Worm (Caenorhabditis elegans) whole organism, young adult: ENCODE results near the gene fbxa-89.

Source experiments
- B0261.1 ChIP-seq: sonication (generic microtip); optimal IDR thresholded peaks from 2 replicates; lab custom pipeline; 2016; ENCODE audit warnings: mild to moderate bottlenecking, missing genetic modification characterization, moderate library complexity, missing compliant biosample characterization
- B0336.3 ChIP-seq: fragments of 200-800 bp; sonication (Bioruptor generic); IDR thresholded peaks from 2 replicates; pipeline ENCODE4 v1.3.6; 2022; ENCODE audit warnings: missing genetic modification characterization, missing compliant biosample characterization
- D2030.7 ChIP-seq: fragments of 200-800 bp; sonication (Bioruptor generic); IDR thresholded peaks from 2 replicates; pipeline ENCODE4 v1.3.6; 2022; ENCODE audit warnings: missing genetic modification reagents, missing genetic modification characterization, missing compliant biosample characterization
- F22D6.2 ChIP-seq: sonication (generic microtip); optimal IDR thresholded peaks from 2 replicates; lab custom pipeline; 2016; ENCODE audit warnings: mild to moderate bottlenecking, missing genetic modification characterization, missing compliant biosample characterization
- F23B12.7 ChIP-seq: sonication (generic microtip); optimal IDR thresholded peaks from 2 replicates; lab custom pipeline; 2017; ENCODE audit warnings: missing genetic modification characterization, mild to moderate bottlenecking, missing compliant biosample characterization, antibody characterized with exemption, moderate library complexity; ENCODE audit not compliant: insufficient read depth
- K12H6.12 ChIP-seq: fragments of 200-800 bp; sonication (Bioruptor generic); optimal IDR thresholded peaks from 2 replicates; lab custom pipeline; 2018; ENCODE audit warnings: mild to moderate bottlenecking, missing genetic modification characterization, missing compliant biosample characterization
- Y79H2A.3 ChIP-seq: fragments of 200-800 bp; sonication (Bioruptor generic); conservative IDR thresholded peaks from 2 replicates; pipeline ENCODE4 v1.3.6; 2022; ENCODE audit warnings: missing genetic modification reagents, missing genetic modification characterization, missing compliant biosample characterization
- Y95B8A.8 ChIP-seq: fragments of 200-800 bp; sonication (Bioruptor generic); IDR thresholded peaks from 2 replicates; pipeline ENCODE4 v1.3.6; 2022; ENCODE audit warnings: missing genetic modification reagents, missing genetic modification characterization, missing compliant biosample characterization
- athp-1 ChIP-seq: sonication (generic microtip); optimal IDR thresholded peaks from 2 replicates; lab custom pipeline; 2017; ENCODE audit warnings: mild to moderate bottlenecking, missing genetic modification characterization, missing compliant biosample characterization
- attf-5 ChIP-seq: fragments of 200-800 bp; sonication (Bioruptor generic); optimal IDR thresholded peaks from 2 replicates; lab custom pipeline; 2018; ENCODE audit warnings: mild to moderate bottlenecking, missing genetic modification characterization, missing compliant biosample characterization
- attf-6 ChIP-seq: fragments of 200-800 bp; sonication (Bioruptor generic); IDR thresholded peaks from 2 replicates; pipeline ENCODE4 v1.3.6; 2022; ENCODE audit warnings: missing genetic modification reagents, missing genetic modification characterization, missing compliant biosample characterization
- ceh-58 ChIP-seq: fragments of 200-800 bp; sonication (Bioruptor generic); IDR thresholded peaks from 2 replicates; pipeline ENCODE4 v1.3.6; 2022; ENCODE audit warnings: missing genetic modification characterization, missing compliant biosample characterization
- dox-1 ChIP-seq: fragments of 200-800 bp; sonication (Bioruptor generic); IDR thresholded peaks from 2 replicates; pipeline ENCODE4 v1.3.6; 2022; ENCODE audit warnings: missing genetic modification reagents, missing genetic modification characterization, missing compliant biosample characterization
- efl-1 ChIP-seq: fragments of 150-350 bp; optimal IDR thresholded peaks from 2 replicates; lab custom pipeline; 2014; ENCODE audit warnings: missing biosample characterization, missing genetic modification reagents, missing genetic modification characterization
- egl-18 ChIP-seq: fragments of 200-800 bp; sonication (Bioruptor generic); IDR thresholded peaks from 2 replicates; pipeline ENCODE4 v1.3.6; 2022; ENCODE audit warnings: missing genetic modification reagents, missing genetic modification characterization, missing compliant biosample characterization
- egl-44 ChIP-seq: fragments of 200-800 bp; sonication (Bioruptor generic); IDR thresholded peaks from 2 replicates; pipeline ENCODE4 v1.3.6; 2022; ENCODE audit warnings: missing genetic modification reagents, missing genetic modification characterization, missing compliant biosample characterization
- egrh-3 ChIP-seq: fragments of 200-800 bp; sonication (Bioruptor generic); IDR thresholded peaks from 2 replicates; pipeline ENCODE4 v1.3.6; 2022; ENCODE audit warnings: missing genetic modification reagents, missing genetic modification characterization, missing compliant biosample characterization
- hmg-1.2 ChIP-seq: fragments of 200-800 bp; sonication (Bioruptor generic); IDR thresholded peaks from 2 replicates; pipeline ENCODE4 v1.3.6; 2022; ENCODE audit warnings: missing genetic modification reagents, missing genetic modification characterization, missing compliant biosample characterization
- hrde-1 ChIP-seq: sonication (generic microtip); optimal IDR thresholded peaks from 2 replicates; lab custom pipeline; 2016; ENCODE audit warnings: missing genetic modification characterization, mild to moderate bottlenecking, missing compliant biosample characterization, moderate library complexity, missing genotype, missing genetic modification reagents, borderline replicate concordance
- hsf-1 ChIP-seq: fragments of 200-800 bp; sonication (Bioruptor generic); IDR thresholded peaks from 2 replicates; pipeline ENCODE4 v1.3.6; 2022; ENCODE audit warnings: missing genetic modification reagents, missing genetic modification characterization, missing compliant biosample characterization
- lin-35 ChIP-seq, 3 experiments: fragments of 150-350 bp in 2 of 3; sonication (generic microtip) in 1 of 3; optimal IDR thresholded peaks; 2 replicates each; lab custom pipeline; 2014 to 2018; ENCODE audit warnings: missing biosample characterization in 3 of 3, missing genetic modification characterization in 3 of 3, missing genetic modification reagents in 3 of 3
- lin-40 ChIP-seq: sonication (generic microtip); optimal IDR thresholded peaks from 2 replicates; lab custom pipeline; 2016; ENCODE audit warnings: missing genetic modification characterization, mild to moderate bottlenecking, missing compliant biosample characterization, missing genotype, missing genetic modification reagents
- lir-1 ChIP-seq: fragments of 200-800 bp; sonication (Bioruptor generic); conservative IDR thresholded peaks from 2 replicates; pipeline ENCODE4 v1.3.6; 2022; ENCODE audit warnings: missing genetic modification reagents, missing genetic modification characterization, missing compliant biosample characterization
- madf-3 ChIP-seq: fragments of 200-800 bp; sonication (Bioruptor generic); IDR thresholded peaks from 2 replicates; pipeline ENCODE4 v1.3.6; 2022; ENCODE audit warnings: missing genetic modification reagents, missing genetic modification characterization, missing compliant biosample characterization
- mel-28 ChIP-seq: sonication (generic microtip); optimal IDR thresholded peaks from 2 replicates; lab custom pipeline; 2016; ENCODE audit warnings: borderline replicate concordance, mild to moderate bottlenecking, missing genetic modification characterization, missing compliant biosample characterization
- nfyb-1 ChIP-seq: fragments of 200-800 bp; sonication (Bioruptor generic); IDR thresholded peaks from 2 replicates; pipeline ENCODE4 v1.3.6; 2022; ENCODE audit warnings: missing genetic modification reagents, missing genetic modification characterization, missing compliant biosample characterization
- nhr-120 ChIP-seq: fragments of 200-800 bp; sonication (Bioruptor generic); IDR thresholded peaks from 2 replicates; pipeline ENCODE4 v1.3.6; 2022; ENCODE audit warnings: missing genetic modification characterization, missing compliant biosample characterization
- nhr-179 ChIP-seq: sonication (generic microtip); optimal IDR thresholded peaks from 2 replicates; lab custom pipeline; 2016; ENCODE audit warnings: mild to moderate bottlenecking, missing genetic modification characterization, missing compliant biosample characterization
- nhr-90 ChIP-seq: sonication (generic microtip); optimal IDR thresholded peaks from 2 replicates; lab custom pipeline; 2016; ENCODE audit warnings: missing genotype, mild to moderate bottlenecking, missing genetic modification characterization, missing compliant biosample characterization
- repo-1 ChIP-seq: sonication (generic microtip); optimal IDR thresholded peaks from 2 replicates; lab custom pipeline; 2017; ENCODE audit warnings: mild to moderate bottlenecking, missing genetic modification characterization, missing compliant biosample characterization
- somi-1 ChIP-seq: fragments of 200-800 bp; sonication (Bioruptor generic); optimal IDR thresholded peaks from 2 replicates; lab custom pipeline; 2018; ENCODE audit warnings: mild to moderate bottlenecking, missing genetic modification characterization, missing compliant biosample characterization
- sptf-2 ChIP-seq: fragments of 200-800 bp; sonication (Bioruptor generic); optimal IDR thresholded peaks from 2 replicates; lab custom pipeline; 2018; ENCODE audit warnings: mild to moderate bottlenecking, missing genetic modification characterization, missing compliant biosample characterization
- unc-130 ChIP-seq: sonication (generic microtip); optimal IDR thresholded peaks from 2 replicates; lab custom pipeline; 2016; ENCODE audit warnings: missing genetic modification reagents, missing genetic modification characterization, missing compliant biosample characterization
- xnd-1 ChIP-seq: sonication (generic microtip); optimal IDR thresholded peaks from 2 replicates; lab custom pipeline; 2016; ENCODE audit warnings: missing genotype, missing genetic modification reagents, missing genetic modification characterization, missing compliant biosample characterization
- zfh-2 ChIP-seq: fragments of 200-800 bp; sonication (Bioruptor generic); conservative IDR thresholded peaks from 2 replicates; pipeline ENCODE4 v1.3.6; 2022; ENCODE audit warnings: missing genetic modification reagents, missing genetic modification characterization, missing compliant biosample characterization

Gene fbxa-89

DNA sequence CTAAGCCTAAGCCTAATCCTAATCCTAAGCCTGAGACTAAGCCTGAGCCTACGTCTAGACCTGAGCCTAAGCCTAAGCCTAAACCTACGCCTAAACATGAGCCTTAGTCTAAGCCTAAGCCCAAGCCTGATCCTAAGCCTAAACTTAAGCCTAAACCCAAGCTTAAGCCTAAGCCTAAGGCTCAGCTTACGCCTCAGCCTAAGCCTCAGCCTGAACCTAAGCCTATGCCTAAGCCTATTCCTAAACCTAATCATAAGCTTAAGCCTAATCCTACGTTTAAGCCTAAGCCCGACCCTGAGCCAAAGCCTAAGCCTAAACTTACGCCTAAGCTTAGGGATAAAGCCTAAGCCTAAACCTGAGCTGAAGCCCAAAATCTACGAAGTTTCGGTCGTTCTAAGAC lies 5.8 kb upstream of the fbxa-89 start:
- TF ChIP-seq xnd-1 (tag; lab: Kevin White, UChicago) (no peak), somi-1 (GFP tag; lab: Kevin White, UChicago) (no peak), hrde-1 (tag; lab: Kevin White, UChicago) (no peak), nhr-90 (tag; lab: Kevin White, UChicago) (no peak), nfyb-1 (no peak), madf-3 (no peak), ceh-58 (GFP tag; lab: Robert Waterston, UW) (no peak), lin-40 (tag; lab: Kevin White, UChicago) (no peak), K12H6.12 (no peak), Y95B8A.8 (GFP tag; lab: Robert Waterston, UW) (no peak), B0336.3 (no peak), F22D6.2 (tag; lab: Kevin White, UChicago) (no peak)
- TF ChIP-seq, all 124 proteins: peak for 0

ce11 chrIII:12231539-12231938 lies 4.4 kb upstream of the fbxa-89 start:
- no peak for TF ChIP-seq K12H6.12
- no peak for TF ChIP-seq sptf-2 (GFP tag; lab: Kevin White, UChicago)
- TF ChIP-seq nfyb-1 = peak; percentile 69; the same call in 1 of the 2 replicates

ce11 chrIII:12233493-12233892 lies 2.5 kb upstream of the fbxa-89 start:
- TF ChIP-seq attf-5 (GFP tag; lab: Kevin White, UChicago) = no peak
- TF ChIP-seq hsf-1 = no peak
- TF ChIP-seq, all 124 proteins: peak for 0

- no peak for TF ChIP-seq Y79H2A.3 (GFP tag; lab: Robert Waterston, UW)
Observed at ce11 chrIII:12235359-12235758, 625 bp upstream of the fbxa-89 start.

DNA sequence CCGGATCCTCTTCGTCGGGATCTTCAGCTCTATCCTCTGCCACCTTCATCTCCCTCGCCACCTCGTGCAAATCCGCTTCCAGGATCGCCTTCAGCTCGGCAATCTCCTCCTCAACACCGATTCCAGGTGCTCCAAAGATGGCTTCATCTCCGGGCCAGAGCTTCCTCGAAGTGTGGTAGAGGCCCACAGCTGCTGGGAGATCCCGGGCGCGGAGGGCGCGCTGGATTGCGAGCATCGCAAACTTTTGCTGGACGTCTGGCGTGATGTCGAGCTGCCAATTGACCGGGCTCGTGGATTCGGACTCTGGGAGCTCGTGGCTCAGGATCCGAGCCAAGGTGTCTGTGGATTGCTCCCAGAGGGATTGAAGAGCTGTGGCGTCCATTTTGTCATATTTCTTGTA lies 9.6 kb downstream of the fbxa-89 start:
- TF ChIP-seq egrh-3 (GFP tag; lab: Robert Waterston, UW) (peak; percentile 88; the same call in 1 of the 2 replicates), hmg-1.2 (GFP tag; lab: Robert Waterston, UW) (no peak), zfh-2 (GFP tag; lab: Robert Waterston, UW) (peak; percentile 92), dox-1 (GFP tag; lab: Robert Waterston, UW) (0 out of 2 replicates have a peak, but pooled peaks have one; percentile 9)

ce11 chrIII:12247329-12247728 lies 11.3 kb downstream of the fbxa-89 start:
- TF ChIP-seq repo-1 (tag; lab: Kevin White, UChicago) = no peak
- TF ChIP-seq lir-1 (GFP tag; lab: Robert Waterston, UW) = no peak
- no peak for TF ChIP-seq egl-18 (GFP tag; lab: Robert Waterston, UW)
- no peak for TF ChIP-seq mel-28
- TF ChIP-seq B0261.1 (tag; lab: Kevin White, UChicago) = no peak
- no peak for TF ChIP-seq F23B12.7 (tag; lab: Kevin White, UChicago)
- no peak for TF ChIP-seq egl-44
- no peak for TF ChIP-seq nhr-179 (tag; lab: Kevin White, UChicago)
- TF ChIP-seq athp-1 = no peak
- no peak for TF ChIP-seq nhr-120 (GFP tag; lab: Robert Waterston, UW)
- no peak for TF ChIP-seq ceh-58 (GFP tag; lab: Robert Waterston, UW)
- TF ChIP-seq unc-130 = no peak
- no peak for TF ChIP-seq egrh-3 (GFP tag; lab: Robert Waterston, UW)
- TF ChIP-seq hsf-1 = no peak
- TF ChIP-seq attf-6 (GFP tag; lab: Robert Waterston, UW) = no peak
- no peak for TF ChIP-seq D2030.7 (GFP tag; lab: Robert Waterston, UW)
- TF ChIP-seq lin-35 (GFP tag; optimal IDR thresholded peaks at IDR 0.05; lab: Kevin White, UChicago) = no peak
- no peak for TF ChIP-seq efl-1 (GFP tag; lab: Kevin White, UChicago)
